Worm (Caenorhabditis elegans): ENCODE data around the gene zig-6.
A peak's percentile ranks its signal among the peaks of the same experiment; 100 is the strongest.

Gene zig-6

ce11 chrX:5140177-5140576 lies 48.7 kb downstream of the zig-6 start:
- no peak for TF ChIP-seq ceh-63 (GFP tag; optimal IDR thresholded peaks at IDR 0.05)
- TF ChIP-seq lin-14 (GFP tag; optimal IDR thresholded peaks at IDR 0.05), result peak; percentile 95
- peak; percentile 15 for TF ChIP-seq mep-1 (tag; optimal IDR thresholded peaks at IDR 0.05)
- TF ChIP-seq isw-1 (GFP tag; IDR thresholded peaks at IDR 0.05), result peak; percentile 38
- TF ChIP-seq hlh-4 (tag; optimal IDR thresholded peaks at IDR 0.05), result no peak
- peak; percentile 33 for TF ChIP-seq ceh-8 (GFP tag; optimal IDR thresholded peaks at IDR 0.05)
- peak in 1 of 3 experiments; percentile 27 for TF ChIP-seq ceh-82 (tag; optimal IDR thresholded peaks at IDR 0.05)
- no peak for TF ChIP-seq nhr-28 (tag; optimal IDR thresholded peaks at IDR 0.05)
- TF ChIP-seq ceh-88 (GFP tag; IDR thresholded peaks at IDR 0.05), result no peak
- TF ChIP-seq rnt-1 (tag; optimal IDR thresholded peaks at IDR 0.05), result peak; percentile 18
- TF ChIP-seq fkh-8 (tag; optimal IDR thresholded peaks at IDR 0.05), result peak; percentile 52
- no peak for TF ChIP-seq unc-130 (tag; optimal IDR thresholded peaks at IDR 0.05)

DNA sequence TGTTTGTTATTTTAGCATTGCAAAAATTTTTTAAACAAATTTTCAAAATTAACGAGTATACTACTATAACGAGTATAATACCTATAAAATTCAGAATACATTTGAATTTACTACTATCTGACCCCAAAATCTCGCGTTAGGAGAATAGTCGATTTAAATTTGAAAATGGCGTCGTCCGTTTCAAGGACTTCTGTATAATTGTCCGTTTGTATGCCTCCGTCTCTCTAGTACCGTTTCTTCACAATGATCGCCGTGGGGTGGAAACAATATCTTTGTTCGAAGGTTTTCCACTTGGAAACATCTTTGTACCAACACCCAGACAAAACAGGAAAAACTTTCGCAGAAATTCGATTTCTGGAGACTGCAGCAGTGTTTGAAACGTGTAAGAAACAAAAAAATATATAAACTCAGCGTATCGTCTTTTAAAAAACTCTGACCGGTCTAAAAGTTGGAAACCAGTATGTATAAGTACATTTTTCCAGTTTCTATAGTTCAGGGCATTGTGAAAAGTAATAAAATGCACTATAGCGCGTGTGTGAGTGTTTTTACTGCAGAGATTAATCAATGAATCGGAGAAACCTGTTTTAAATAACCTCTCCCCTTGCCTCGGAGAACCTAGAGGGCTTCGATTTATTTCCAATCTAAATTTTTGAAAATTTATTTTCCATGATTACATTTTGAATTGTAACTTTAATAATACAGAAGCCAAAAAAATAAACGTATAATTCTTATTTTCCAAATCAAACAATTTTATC lies 51.0 kb downstream of the zig-6 start:
- TF ChIP-seq sup-37 (GFP tag; optimal IDR thresholded peaks at IDR 0.05) (no peak), nhr-90 (tag; optimal IDR thresholded peaks at IDR 0.05; ENCODE audit: poor library complexity) (no peak), mdl-1 (tag; optimal IDR thresholded peaks at IDR 0.05) (no peak), nhr-71 (tag; optimal IDR thresholded peaks at IDR 0.05) (peak; percentile 5), dsc-1 (tag; optimal IDR thresholded peaks at IDR 0.05) (peak; percentile 63), pax-3 (tag; optimal IDR thresholded peaks at IDR 0.05) (no peak), zip-4 (GFP tag; optimal IDR thresholded peaks at IDR 0.05) (no peak), tlp-1 (tag; optimal IDR thresholded peaks at IDR 0.05) (no peak), grh-1 (GFP tag; IDR thresholded peaks at IDR 0.05) (peak; percentile 82), mep-1 (tag; optimal IDR thresholded peaks at IDR 0.05) (peak; percentile 54), snu-23 (GFP tag; optimal IDR thresholded peaks at IDR 0.05) (peak; percentile 25), sptf-1 (tag; optimal IDR thresholded peaks at IDR 0.05) (no peak), C16A3.4 (tag; optimal IDR thresholded peaks at IDR 0.05) (peak; percentile 22), lin-14 (GFP tag; optimal IDR thresholded peaks at IDR 0.05) (peak; percentile 43), blmp-1 (tag; optimal IDR thresholded peaks at IDR 0.05) (peak; percentile 64), nhr-20 (tag; optimal IDR thresholded peaks at IDR 0.05) (no peak), nhr-85 (tag) (peak; percentile 89), swsn-7 (tag; optimal IDR thresholded peaks at IDR 0.05) (no peak), lin-35 (GFP tag; optimal IDR thresholded peaks at IDR 0.05) (no peak), irx-1 (tag; optimal IDR thresholded peaks at IDR 0.05) (no peak), nhr-12 (tag; optimal IDR thresholded peaks at IDR 0.05) (no peak), isw-1 (GFP tag; IDR thresholded peaks at IDR 0.05) (no peak), lsy-2 (tag; optimal IDR thresholded peaks at IDR 0.05) (peak in 1 of 2 experiments; percentile 17), aly-2 (tag; optimal IDR thresholded peaks at IDR 0.05) (no peak)

Data from whole organism, L1 larva.